Worm (Caenorhabditis elegans): ENCODE measurements around the gene K08E7.6.

Gene K08E7.6

DNA sequence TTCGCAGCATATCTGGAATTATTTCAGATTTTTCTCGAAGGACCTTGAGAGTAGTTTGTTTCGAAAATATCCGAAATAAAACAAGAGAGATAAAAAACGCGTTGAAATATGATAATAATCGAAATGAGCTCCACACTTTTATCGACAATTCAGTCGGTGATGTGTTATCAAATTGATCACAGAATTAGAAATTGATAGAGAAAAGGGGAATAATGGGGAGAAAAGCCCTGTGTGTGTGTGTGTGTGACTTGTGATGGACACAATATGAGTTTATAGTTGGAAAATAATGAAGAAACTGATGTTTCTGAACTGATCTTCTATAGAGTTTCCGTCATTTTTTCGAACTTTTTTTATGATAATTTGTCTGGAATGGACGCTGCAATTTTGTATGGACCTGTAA lies 18.2 kb upstream of the K08E7.6 start, which contains the start of gene pgp-1:
TSS of gene pgp-1 (minus strand) at position 12 of the 400 bp plus-strand sequence.
- TF ChIP-seq cog-1 (tag; optimal IDR thresholded peaks at IDR 0.05) (no peak), klf-2 (GFP tag; conservative IDR thresholded peaks at IDR 0.05) (no peak), ztf-23 (GFP tag; IDR thresholded peaks at IDR 0.05) (no peak), tab-1 (GFP tag; IDR thresholded peaks at IDR 0.05) (no peak), ztf-29 (GFP tag; IDR thresholded peaks at IDR 0.05) (no peak), med-1 (GFP tag; optimal IDR thresholded peaks at IDR 0.05; ENCODE audit: insufficient read depth) (no peak), T22C8.4 (GFP tag; IDR thresholded peaks at IDR 0.05) (no peak), ref-1 (GFP tag; conservative IDR thresholded peaks at IDR 0.05) (no peak), flt-1 (GFP tag; IDR thresholded peaks at IDR 0.05) (no peak)

DNA sequence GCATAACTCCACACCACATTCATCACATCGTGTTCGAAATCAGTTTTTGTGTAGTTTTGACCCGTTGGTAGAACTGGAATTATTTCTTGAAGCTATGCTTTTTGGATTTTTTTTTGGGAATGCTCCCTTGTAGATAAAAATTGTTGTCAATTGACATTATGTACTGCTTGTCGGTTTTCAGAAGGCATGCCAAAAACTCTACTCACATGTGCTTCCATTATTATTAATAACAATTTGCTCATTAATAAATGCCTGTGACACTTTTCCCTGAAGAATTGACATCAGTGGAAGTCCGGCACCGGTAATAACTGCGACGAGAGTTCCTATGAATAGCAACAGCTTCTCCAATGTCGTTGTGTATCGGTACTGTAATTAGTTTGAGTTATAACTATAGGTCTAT lies 16.0 kb upstream of the K08E7.6 start:
- TF ChIP-seq cog-1 (tag; optimal IDR thresholded peaks at IDR 0.05) = no peak
- TF ChIP-seq T22C8.4 (GFP tag; IDR thresholded peaks at IDR 0.05) = no peak
- TF ChIP-seq klf-2 (GFP tag; conservative IDR thresholded peaks at IDR 0.05) = no peak
- TF ChIP-seq ztf-23 (GFP tag; IDR thresholded peaks at IDR 0.05) = no peak
- TF ChIP-seq ref-1 (GFP tag; conservative IDR thresholded peaks at IDR 0.05) = no peak
- no peak for TF ChIP-seq tab-1 (GFP tag; IDR thresholded peaks at IDR 0.05)
- no peak for TF ChIP-seq ztf-29 (GFP tag; IDR thresholded peaks at IDR 0.05)
- no peak for TF ChIP-seq flt-1 (GFP tag; IDR thresholded peaks at IDR 0.05)
- no peak for TF ChIP-seq med-1 (GFP tag; optimal IDR thresholded peaks at IDR 0.05; ENCODE audit: insufficient read depth)

DNA sequence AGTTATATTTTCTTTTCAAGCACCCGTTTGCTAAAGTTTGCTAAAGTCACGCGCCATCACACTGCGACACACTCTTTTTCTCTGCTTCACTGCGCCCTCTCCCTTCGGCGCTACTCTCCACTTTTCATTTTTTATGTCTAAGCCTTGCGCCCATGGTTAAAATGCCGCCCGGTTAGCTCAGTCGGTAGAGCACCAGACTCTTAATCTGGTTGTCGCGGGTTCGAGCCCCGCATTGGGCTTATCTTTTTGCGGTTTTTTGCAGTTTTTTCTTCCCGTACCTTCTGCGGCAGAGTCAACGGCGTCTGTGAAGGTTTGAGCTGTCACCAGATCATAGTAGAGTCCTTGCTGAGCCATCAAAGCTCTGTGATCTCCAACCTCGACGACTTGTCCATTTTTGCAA lies 13.6 kb upstream of the K08E7.6 start:
- TF ChIP-seq ztf-23 (GFP tag; IDR thresholded peaks at IDR 0.05) (peak; percentile 88), ztf-29 (GFP tag; IDR thresholded peaks at IDR 0.05) (peak; percentile 71; the same call in 1 of the 2 replicates), ref-1 (GFP tag; conservative IDR thresholded peaks at IDR 0.05) (peak; percentile 51; the same call in 1 of the 2 replicates), cog-1 (tag; optimal IDR thresholded peaks at IDR 0.05) (peak; percentile 59), klf-2 (GFP tag; conservative IDR thresholded peaks at IDR 0.05) (peak; percentile 69), T22C8.4 (GFP tag; IDR thresholded peaks at IDR 0.05) (peak; percentile 76), tab-1 (GFP tag; IDR thresholded peaks at IDR 0.05) (peak; percentile 80), med-1 (GFP tag; optimal IDR thresholded peaks at IDR 0.05; ENCODE audit: insufficient read depth) (peak; percentile 49), flt-1 (GFP tag; IDR thresholded peaks at IDR 0.05) (peak; percentile 63)

DNA sequence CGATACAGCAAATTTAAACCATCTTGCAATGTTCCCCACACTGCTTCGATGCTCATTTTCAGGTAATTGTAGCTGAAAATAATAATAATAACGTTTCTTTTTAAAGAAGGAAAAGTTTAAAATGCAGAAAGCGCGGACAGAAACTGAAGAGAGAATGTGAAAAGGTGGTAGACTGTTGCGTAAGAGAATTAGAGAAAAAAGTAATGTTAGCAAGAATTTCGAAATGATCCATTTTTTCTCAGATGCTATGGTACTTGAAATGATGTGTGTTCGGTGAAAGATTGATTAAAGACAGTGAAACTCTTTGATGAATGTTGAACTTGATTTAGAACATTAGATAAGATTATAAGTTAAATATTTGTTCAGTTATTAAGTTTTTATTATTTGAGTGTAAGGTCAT lies 9.4 kb upstream of the K08E7.6 start, which contains the start of gene cul-6:
TSS of gene cul-6 (minus strand) at position 79 of the 400 bp plus-strand sequence.
- no peak for TF ChIP-seq T22C8.4 (GFP tag; IDR thresholded peaks at IDR 0.05)

ce11 chrIV:12585966-12586365 lies 5.0 kb upstream of the K08E7.6 start, which contains the start of gene K08E7.8:
Gene K08E7.8 (minus strand): TSS chrIV:12586066.
- TF ChIP-seq ztf-23 (GFP tag; IDR thresholded peaks at IDR 0.05) = no peak
- no peak for TF ChIP-seq ztf-29 (GFP tag; IDR thresholded peaks at IDR 0.05)
- TF ChIP-seq T22C8.4 (GFP tag; IDR thresholded peaks at IDR 0.05) = no peak
- no peak for TF ChIP-seq tab-1 (GFP tag; IDR thresholded peaks at IDR 0.05)
- TF ChIP-seq med-1 (GFP tag; optimal IDR thresholded peaks at IDR 0.05; ENCODE audit: insufficient read depth) = no peak
- no peak for TF ChIP-seq klf-2 (GFP tag; conservative IDR thresholded peaks at IDR 0.05)
- TF ChIP-seq ref-1 (GFP tag; conservative IDR thresholded peaks at IDR 0.05) = no peak
- TF ChIP-seq cog-1 (tag; optimal IDR thresholded peaks at IDR 0.05) = no peak

ce11 chrIV:12584146-12584545 lies 3.2 kb upstream of the K08E7.6 start:
- no peak for TF ChIP-seq med-1 (GFP tag; optimal IDR thresholded peaks at IDR 0.05; ENCODE audit: insufficient read depth)
- TF ChIP-seq ztf-23 (GFP tag; IDR thresholded peaks at IDR 0.05) = 0 out of 2 replicates have a peak, but pooled peaks have one; percentile 6
- no peak for TF ChIP-seq tab-1 (GFP tag; IDR thresholded peaks at IDR 0.05)
- TF ChIP-seq ref-1 (GFP tag; conservative IDR thresholded peaks at IDR 0.05) = 0 out of 2 replicates have a peak, but pooled peaks have one; percentile 44

DNA sequence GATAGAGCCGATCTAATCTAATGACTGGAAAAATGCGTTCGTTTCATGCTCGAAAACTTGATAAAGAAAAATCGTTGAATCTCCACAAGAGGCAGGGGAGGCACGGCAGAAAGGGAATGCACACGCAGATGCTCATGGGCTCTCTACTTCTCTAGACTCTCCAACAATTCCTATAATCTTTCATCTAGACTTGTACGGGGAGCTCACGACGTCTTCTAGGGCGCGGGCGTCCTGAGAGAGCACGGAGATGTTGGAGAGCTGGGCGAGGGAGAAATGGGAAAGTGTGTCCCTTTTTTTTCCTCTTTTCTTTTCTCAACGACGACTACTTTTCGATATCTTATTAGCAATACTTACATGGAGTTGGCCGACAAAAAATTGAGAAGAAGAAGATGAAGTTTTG lies 2.2 kb upstream of the K08E7.6 start:
- TF ChIP-seq ztf-23 (GFP tag; IDR thresholded peaks at IDR 0.05) (no peak), ztf-29 (GFP tag; IDR thresholded peaks at IDR 0.05) (no peak), tab-1 (GFP tag; IDR thresholded peaks at IDR 0.05) (no peak), cog-1 (tag; optimal IDR thresholded peaks at IDR 0.05) (no peak), med-1 (GFP tag; optimal IDR thresholded peaks at IDR 0.05; ENCODE audit: insufficient read depth) (no peak), ref-1 (GFP tag; conservative IDR thresholded peaks at IDR 0.05) (no peak), flt-1 (GFP tag; IDR thresholded peaks at IDR 0.05) (no peak), klf-2 (GFP tag; conservative IDR thresholded peaks at IDR 0.05) (no peak), T22C8.4 (GFP tag; IDR thresholded peaks at IDR 0.05) (no peak)

DNA sequence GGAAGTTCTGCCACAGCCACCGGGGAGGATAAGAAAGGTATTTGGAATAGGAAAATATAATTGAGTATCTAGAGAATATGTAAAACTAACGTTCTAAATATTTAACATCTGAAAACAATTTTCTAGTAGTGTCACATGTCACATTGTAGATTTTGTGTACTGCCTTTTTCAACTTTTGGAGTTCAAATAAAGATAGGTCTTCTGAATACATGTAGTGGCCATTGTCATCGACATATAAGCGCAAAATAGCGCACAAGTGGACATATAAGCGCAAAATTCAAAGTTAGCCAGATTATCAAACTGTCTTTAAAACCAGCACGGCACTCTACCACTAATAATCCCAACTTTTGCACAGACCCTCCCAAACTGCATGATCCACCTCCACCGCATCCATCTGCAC lies 6.7 kb downstream of the K08E7.6 start:
- TF ChIP-seq ztf-29 (GFP tag; IDR thresholded peaks at IDR 0.05) = no peak
- no peak for TF ChIP-seq ztf-23 (GFP tag; IDR thresholded peaks at IDR 0.05)
- no peak for TF ChIP-seq flt-1 (GFP tag; IDR thresholded peaks at IDR 0.05)
- TF ChIP-seq T22C8.4 (GFP tag; IDR thresholded peaks at IDR 0.05) = no peak
- no peak for TF ChIP-seq tab-1 (GFP tag; IDR thresholded peaks at IDR 0.05)
- TF ChIP-seq ref-1 (GFP tag; conservative IDR thresholded peaks at IDR 0.05) = no peak
- TF ChIP-seq cog-1 (tag; optimal IDR thresholded peaks at IDR 0.05) = no peak
- no peak for TF ChIP-seq med-1 (GFP tag; optimal IDR thresholded peaks at IDR 0.05; ENCODE audit: insufficient read depth)
- TF ChIP-seq klf-2 (GFP tag; conservative IDR thresholded peaks at IDR 0.05) = no peak

DNA sequence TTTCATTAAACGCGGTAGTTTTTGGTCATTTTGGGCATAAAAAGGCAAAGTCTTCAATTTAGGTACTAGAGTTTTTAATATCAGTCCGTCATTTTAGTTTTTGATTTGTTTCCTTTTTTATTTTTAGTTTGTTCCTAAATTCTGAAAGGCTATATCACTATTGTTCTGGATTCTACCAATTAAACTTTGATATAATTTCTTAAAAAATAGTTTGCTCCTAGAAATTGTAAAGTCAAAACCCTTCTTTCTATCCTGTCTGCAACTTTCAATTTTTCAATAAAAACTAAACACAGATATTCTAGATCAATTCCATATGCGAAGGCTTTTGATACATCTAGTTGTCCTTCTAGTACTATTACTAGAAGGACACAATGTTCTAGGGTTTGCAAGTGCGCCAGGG lies 7.9 kb downstream of the K08E7.6 start, which contains the start of gene K08E7.5:
TSS of gene K08E7.5 (plus strand) at position 301 of the 400 bp plus-strand sequence.
- no peak for TF ChIP-seq ref-1 (GFP tag; conservative IDR thresholded peaks at IDR 0.05)

DNA sequence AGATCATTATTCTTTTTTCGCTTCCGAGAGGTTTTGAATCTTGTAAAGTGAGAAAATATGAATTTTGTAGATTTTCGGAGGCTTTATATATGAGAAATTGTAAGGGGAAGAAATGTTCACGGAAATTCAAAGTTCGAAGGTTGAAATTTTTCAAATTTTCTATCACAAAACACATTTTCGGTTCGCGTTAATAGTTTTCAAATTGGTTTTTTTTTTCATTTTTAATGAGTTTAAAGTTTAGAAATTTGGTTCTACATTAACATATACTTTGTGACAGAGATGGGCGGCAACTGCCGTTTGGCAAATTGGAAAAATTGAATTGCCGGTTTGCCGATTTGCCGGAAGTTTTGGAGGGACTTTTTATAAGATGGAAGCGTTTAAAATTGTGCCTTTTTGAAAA lies 9.9 kb downstream of the K08E7.6 start, which contains the start of gene K08E7.4:
TSS of gene K08E7.4 (minus strand) at position 101 of the 400 bp plus-strand sequence.
- TF ChIP-seq ztf-23 (GFP tag; IDR thresholded peaks at IDR 0.05) = no peak
- TF ChIP-seq cog-1 (tag; optimal IDR thresholded peaks at IDR 0.05) = no peak
- TF ChIP-seq klf-2 (GFP tag; conservative IDR thresholded peaks at IDR 0.05) = no peak
- no peak for TF ChIP-seq ztf-29 (GFP tag; IDR thresholded peaks at IDR 0.05)
- TF ChIP-seq tab-1 (GFP tag; IDR thresholded peaks at IDR 0.05) = no peak
- TF ChIP-seq flt-1 (GFP tag; IDR thresholded peaks at IDR 0.05) = no peak
- TF ChIP-seq T22C8.4 (GFP tag; IDR thresholded peaks at IDR 0.05) = no peak

All from whole organism, midembryonic.